Worm (Caenorhabditis elegans) whole organism, late embryonic: ENCODE data around the gene egl-19.
A peak's percentile ranks its signal among the peaks of the same experiment; 100 is the strongest.

Experiments used
- C08G9.2 ChIP-seq: sonication (generic microtip); optimal IDR thresholded peaks from 2 replicates; lab custom pipeline; 2016; ENCODE audit warnings: mild to moderate bottlenecking, missing genetic modification characterization, moderate library complexity, missing compliant biosample characterization
- F13H6.1 ChIP-seq: sonication (generic microtip); optimal IDR thresholded peaks from 2 replicates; lab custom pipeline; 2016; ENCODE audit warnings: missing genetic modification characterization, missing compliant biosample characterization
- K09A11.1 ChIP-seq: sonication (generic microtip); optimal IDR thresholded peaks from 2 replicates; lab custom pipeline; 2017; ENCODE audit warnings: antibody characterized with exemption, mild to moderate bottlenecking, missing genetic modification characterization, missing compliant biosample characterization; ENCODE audit not compliant: insufficient read depth
- Y22D7AL.16 ChIP-seq: sonication (generic microtip); optimal IDR thresholded peaks from 2 replicates; lab custom pipeline; 2016; ENCODE audit warnings: missing genetic modification characterization, missing compliant biosample characterization
- ama-1 ChIP-seq: fragments of 150-350 bp; optimal IDR thresholded peaks from 2 replicates; lab custom pipeline; 2014
- ceh-14 ChIP-seq: sonication (generic microtip); optimal IDR thresholded peaks from 2 replicates; lab custom pipeline; 2016; ENCODE audit warnings: missing genotype, missing genetic modification characterization, missing compliant biosample characterization
- ceh-2 ChIP-seq: sonication (generic microtip); optimal IDR thresholded peaks from 2 replicates; lab custom pipeline; 2016; ENCODE audit warnings: missing genotype, missing genetic modification characterization, missing compliant biosample characterization
- ceh-24 ChIP-seq: sonication (generic microtip); optimal IDR thresholded peaks from 2 replicates; lab custom pipeline; 2016; ENCODE audit warnings: mild to moderate bottlenecking, missing genetic modification characterization, missing compliant biosample characterization
- ceh-30 ChIP-seq: fragments of 150-350 bp; optimal IDR thresholded peaks from 2 replicates; lab custom pipeline; 2014; ENCODE audit warnings: missing biosample characterization, missing genetic modification characterization
- ceh-31 ChIP-seq: sonication (generic microtip); optimal IDR thresholded peaks from 2 replicates; lab custom pipeline; 2016; ENCODE audit warnings: missing genetic modification characterization, missing compliant biosample characterization
- ceh-45 ChIP-seq: fragments of 200-800 bp; sonication (Bioruptor generic); IDR thresholded peaks from 2 replicates; pipeline ENCODE4 v1.3.6; 2022; ENCODE audit warnings: missing genetic modification reagents, missing genetic modification characterization, missing compliant biosample characterization
- ceh-6 ChIP-seq: fragments of 200-800 bp; sonication (Bioruptor generic); optimal IDR thresholded peaks from 2 replicates; lab custom pipeline; 2018; ENCODE audit warnings: mild to moderate bottlenecking, missing genetic modification characterization, missing compliant biosample characterization
- ceh-9 ChIP-seq: sonication (generic microtip); optimal IDR thresholded peaks from 2 replicates; lab custom pipeline; 2016; ENCODE audit warnings: mild to moderate bottlenecking, missing genetic modification characterization, inconsistent platforms, missing compliant biosample characterization
- che-1 ChIP-seq: sonication (generic microtip); optimal IDR thresholded peaks from 2 replicates; lab custom pipeline; 2016; ENCODE audit warnings: mild to moderate bottlenecking, missing genetic modification characterization, missing compliant biosample characterization
- dmd-4 ChIP-seq: sonication (generic microtip); optimal IDR thresholded peaks from 2 replicates; lab custom pipeline; 2016; ENCODE audit warnings: borderline replicate concordance, missing genetic modification characterization, missing compliant biosample characterization
- elt-4 ChIP-seq: sonication (generic microtip); optimal IDR thresholded peaks from 2 replicates; lab custom pipeline; 2016; ENCODE audit warnings: missing genetic modification characterization, missing compliant biosample characterization
- ets-4 ChIP-seq: sonication (generic microtip); optimal IDR thresholded peaks from 2 replicates; lab custom pipeline; 2016; ENCODE audit warnings: missing genetic modification characterization, missing compliant biosample characterization
- eyg-1 ChIP-seq: sonication (generic microtip); optimal IDR thresholded peaks from 2 replicates; lab custom pipeline; 2016; ENCODE audit warnings: missing genotype, missing genetic modification characterization, missing compliant biosample characterization
- hlh-30 ChIP-seq: sonication (generic microtip); optimal IDR thresholded peaks from 2 replicates; lab custom pipeline; 2017; ENCODE audit warnings: antibody characterized with exemption, missing genetic modification characterization, missing compliant biosample characterization; ENCODE audit not compliant: insufficient read depth
- madf-2 ChIP-seq: sonication (generic microtip); optimal IDR thresholded peaks from 2 replicates; lab custom pipeline; 2017; ENCODE audit warnings: missing genetic modification characterization, missing compliant biosample characterization
- nhr-11 ChIP-seq: fragments of 150-350 bp; optimal IDR thresholded peaks from 2 replicates; lab custom pipeline; 2014; ENCODE audit warnings: missing biosample characterization, missing genetic modification characterization
- npax-4 ChIP-seq: sonication (generic microtip); optimal IDR thresholded peaks from 2 replicates; lab custom pipeline; 2016; ENCODE audit warnings: missing genetic modification characterization, missing compliant biosample characterization
- odd-2 ChIP-seq: sonication (generic microtip); optimal IDR thresholded peaks from 2 replicates; lab custom pipeline; 2017; ENCODE audit warnings: antibody characterized with exemption, mild to moderate bottlenecking, missing genetic modification characterization, missing compliant biosample characterization
- pag-3 ChIP-seq: sonication (generic microtip); optimal IDR thresholded peaks from 2 replicates; lab custom pipeline; 2016; ENCODE audit warnings: missing compliant biosample characterization, missing genetic modification characterization, borderline replicate concordance
- pha-2 ChIP-seq: sonication (generic microtip); optimal IDR thresholded peaks from 2 replicates; lab custom pipeline; 2017; ENCODE audit warnings: mild to moderate bottlenecking, missing genetic modification characterization, missing compliant biosample characterization
- pha-4 ChIP-seq: fragments of 150-350 bp; optimal IDR thresholded peaks from 2 replicates; lab custom pipeline; 2018; ENCODE audit warnings: missing biosample characterization, missing genetic modification reagents, missing genetic modification characterization
- pqm-1 ChIP-seq: sonication (generic microtip); optimal IDR thresholded peaks from 2 replicates; lab custom pipeline; 2016; ENCODE audit warnings: missing genetic modification characterization, missing compliant biosample characterization
- pros-1 ChIP-seq: fragments of 150-350 bp; optimal IDR thresholded peaks from 2 replicates; lab custom pipeline; 2014; ENCODE audit warnings: missing biosample characterization, missing genetic modification reagents, missing genetic modification characterization
- ref-2 ChIP-seq: sonication (generic microtip); optimal IDR thresholded peaks from 2 replicates; lab custom pipeline; 2016; ENCODE audit warnings: missing genetic modification characterization, missing compliant biosample characterization
- sox-2 ChIP-seq: fragments of 200-800 bp; sonication (Bioruptor generic); IDR thresholded peaks from 2 replicates; pipeline ENCODE4 v1.3.6; 2022; ENCODE audit warnings: missing genetic modification reagents, missing genetic modification characterization, missing compliant biosample characterization
- syd-9 ChIP-seq: sonication (generic microtip); optimal IDR thresholded peaks from 2 replicates; lab custom pipeline; 2016; ENCODE audit warnings: mild to moderate bottlenecking, missing genetic modification characterization, moderate library complexity, missing compliant biosample characterization
- tbx-2 ChIP-seq: sonication (generic microtip); optimal IDR thresholded peaks from 2 replicates; lab custom pipeline; 2016; ENCODE audit warnings: missing genetic modification characterization, missing compliant biosample characterization
- tbx-7 ChIP-seq: sonication (generic microtip); optimal IDR thresholded peaks from 2 replicates; lab custom pipeline; 2016; ENCODE audit warnings: missing genotype, missing genetic modification characterization, missing compliant biosample characterization
- unc-42 ChIP-seq: sonication (generic microtip); optimal IDR thresholded peaks from 2 replicates; lab custom pipeline; 2016; ENCODE audit warnings: missing genotype, missing genetic modification characterization, missing compliant biosample characterization
- ztf-16 ChIP-seq: sonication (generic microtip); optimal IDR thresholded peaks from 2 replicates; lab custom pipeline; 2017; ENCODE audit warnings: missing genetic modification characterization, missing compliant biosample characterization

Gene egl-19

ce11 chrIV:7445995-7446394, 40.6 kb downstream of the egl-19 start, which contains the start of gene B0496.1:
B0496.1 (plus strand) TSS chrIV:7446295.
- TF ChIP-seq dmd-4 (tag; lab: Kevin White, UChicago) (no peak), elt-4 (no peak), C08G9.2 (tag; lab: Kevin White, UChicago) (no peak), pag-3 (tag; lab: Kevin White, UChicago) (no peak), ama-1 (lab: Kevin White, UChicago) (no peak), Y22D7AL.16 (tag; lab: Kevin White, UChicago) (no peak), ceh-45 (GFP tag; lab: Robert Waterston, UW) (no peak), madf-2 (tag; lab: Kevin White, UChicago) (no peak)

ce11 chrIV:7447556-7447955, 42.2 kb downstream of the egl-19 start, which contains the start of gene B0496.2:
B0496.2 (plus strand) TSS chrIV:7447856.
- TF ChIP-seq nhr-11 (tag; lab: Kevin White, UChicago) (no peak), K09A11.1 (tag; lab: Kevin White, UChicago) (no peak), ceh-30 (tag; lab: Kevin White, UChicago) (no peak), ceh-9 (no peak), eyg-1 (tag; lab: Kevin White, UChicago) (no peak), ceh-6 (GFP tag; lab: Kevin White, UChicago) (no peak), ceh-24 (tag; lab: Kevin White, UChicago) (no peak), dmd-4 (tag; lab: Kevin White, UChicago) (no peak), ets-4 (tag; lab: Kevin White, UChicago) (no peak), pha-4 (tag; lab: Kevin White, UChicago) (no peak), ceh-45 (GFP tag; lab: Robert Waterston, UW) (no peak), ceh-31 (tag; lab: Kevin White, UChicago) (no peak), ztf-16 (tag; lab: Kevin White, UChicago) (no peak), pag-3 (tag; lab: Kevin White, UChicago) (no peak), odd-2 (tag; lab: Kevin White, UChicago) (no peak), Y22D7AL.16 (tag; lab: Kevin White, UChicago) (no peak), syd-9 (tag; lab: Kevin White, UChicago) (no peak), ceh-2 (tag; lab: Kevin White, UChicago) (no peak), unc-42 (tag; lab: Kevin White, UChicago) (no peak), npax-4 (tag; lab: Kevin White, UChicago) (no peak)

ce11 chrIV:7451345-7451744, 46.0 kb downstream of the egl-19 start, which contains the start of gene tes-1:
tes-1 (minus strand) TSS chrIV:7451445.
- TF ChIP-seq che-1 (tag; lab: Kevin White, UChicago) (no peak), F13H6.1 (tag; lab: Kevin White, UChicago) (no peak), ceh-6 (GFP tag; lab: Kevin White, UChicago) (no peak), pqm-1 (tag; lab: Kevin White, UChicago) (no peak), ceh-9 (no peak), pros-1 (tag; lab: Kevin White, UChicago) (no peak), tbx-2 (tag; lab: Kevin White, UChicago) (no peak)

DNA sequence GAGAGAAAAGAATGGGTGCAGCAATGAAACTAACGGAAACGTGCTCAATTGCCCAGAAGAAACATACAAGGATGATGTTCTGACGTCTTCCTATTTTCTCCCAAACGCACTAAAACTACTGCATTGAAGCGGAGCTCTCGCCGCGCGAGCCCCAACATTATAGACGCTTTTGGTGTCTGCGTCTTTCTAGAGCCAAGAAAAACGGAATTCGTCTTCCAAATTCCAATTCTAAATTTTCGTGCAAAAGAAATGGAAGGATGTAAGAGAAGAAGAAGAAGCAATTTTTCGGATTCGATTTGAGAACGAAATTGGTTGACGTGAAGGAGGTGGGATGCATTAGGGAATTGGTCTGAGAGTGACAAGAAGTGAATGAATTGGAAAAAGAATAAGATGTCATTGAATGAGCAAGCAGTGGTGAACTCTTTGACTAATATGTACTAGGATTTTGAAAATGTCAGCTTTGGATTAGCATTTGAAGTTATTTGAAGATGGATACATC, 48.3 kb downstream of the egl-19 start:
- TF ChIP-seq unc-42 (tag; lab: Kevin White, UChicago) (peak; percentile 43), hlh-30 (tag; lab: Kevin White, UChicago) (no peak), ceh-14 (tag; lab: Kevin White, UChicago) (peak; percentile 21), ceh-31 (tag; lab: Kevin White, UChicago) (peak; percentile 32)

- TF ChIP-seq ref-2 (peak; percentile 6), ceh-31 (tag; lab: Kevin White, UChicago) (peak; percentile 3), unc-42 (tag; lab: Kevin White, UChicago) (no peak), tbx-7 (tag; lab: Kevin White, UChicago) (no peak), hlh-30 (tag; lab: Kevin White, UChicago) (no peak), pha-2 (tag; lab: Kevin White, UChicago) (no peak), sox-2 (GFP tag; lab: Robert Waterston, UW) (no peak)
Measured at ce11 chrIV:7454890-7455289, 49.5 kb downstream of the egl-19 start.
